Fruit fly (Drosophila melanogaster) whole organism, embryonic: Measurements from ENCODE around the gene CG10431.

Source experiments
- Aef1 ChIP-seq: fragments of 200-800 bp; sonication (Bioruptor generic); IDR thresholded peaks from 3 replicates; pipeline ENCODE4 v1.3.6; 2022; ENCODE audit warnings: missing biosample characterization, missing genetic modification characterization
- Atf3 ChIP-seq: fragments of 200-800 bp; sonication (Bioruptor generic); optimal IDR thresholded peaks from 3 replicates; lab custom pipeline; 2016; ENCODE audit warnings: missing biosample characterization, missing genetic modification characterization
- C15 ChIP-seq: fragments of 200-800 bp; sonication (Bioruptor generic); IDR thresholded peaks from 3 replicates; pipeline ENCODE4 v1.3.6; 2022; ENCODE audit warnings: missing biosample characterization, missing genetic modification characterization
- CG10267 ChIP-seq: fragments of 200-800 bp; sonication (Bioruptor generic); optimal IDR thresholded peaks from 2 replicates; lab custom pipeline; 2018; ENCODE audit warnings: missing biosample characterization, mild to moderate bottlenecking, missing genetic modification characterization, moderate library complexity
- CG11504 ChIP-seq: fragments of 200-800 bp; sonication (Bioruptor generic); optimal IDR thresholded peaks from 3 replicates; lab custom pipeline; 2019; ENCODE audit warnings: missing biosample characterization, mild to moderate bottlenecking, missing genetic modification characterization, moderate library complexity
- CG12071 ChIP-seq: fragments of 200-800 bp; sonication (Bioruptor generic); optimal IDR thresholded peaks from 3 replicates; lab custom pipeline; 2018; ENCODE audit warnings: missing biosample characterization, mild to moderate bottlenecking, missing genetic modification characterization
- CG12659 ChIP-seq: fragments of 200-800 bp; sonication (Bioruptor generic); optimal IDR thresholded peaks from 3 replicates; lab custom pipeline; 2017; ENCODE audit warnings: mild to moderate bottlenecking, missing biosample characterization, missing genetic modification reagents, missing genetic modification characterization
- CG14014 ChIP-seq: fragments of 200-800 bp; sonication (Bioruptor generic); IDR thresholded peaks from 2 replicates; pipeline ENCODE4 v1.3.6; 2022; ENCODE audit warnings: missing biosample characterization, missing genetic modification characterization
- CG14710 ChIP-seq: fragments of 200-800 bp; sonication (Bioruptor generic); optimal IDR thresholded peaks from 3 replicates; lab custom pipeline; 2019; ENCODE audit warnings: missing biosample characterization, mild to moderate bottlenecking, missing genetic modification characterization, moderate library complexity
- CG17612 ChIP-seq: fragments of 200-800 bp; sonication (Bioruptor generic); IDR thresholded peaks from 2 replicates; pipeline ENCODE4 v1.3.6; 2022; ENCODE audit warnings: missing biosample characterization, missing genetic modification characterization
- CG17829 ChIP-seq: fragments of 200-800 bp; optimal IDR thresholded peaks from 2 replicates; lab custom pipeline; 2019; ENCODE audit warnings: missing biosample characterization, mild to moderate bottlenecking, missing genetic modification characterization, moderate library complexity
- CG2875 ChIP-seq: fragments of 200-800 bp; sonication (Bioruptor generic); optimal IDR thresholded peaks from 2 replicates; lab custom pipeline; 2017; ENCODE audit warnings: missing biosample characterization, mild to moderate bottlenecking, missing genetic modification characterization, missing genetic modification reagents
- CG31224 ChIP-seq: fragments of 200-800 bp; sonication (Bioruptor generic); IDR thresholded peaks from 2 replicates; pipeline ENCODE4 v1.3.6; 2022; ENCODE audit warnings: missing biosample characterization, missing genetic modification characterization
- CG6175 ChIP-seq: fragments of 200-800 bp; sonication (Bioruptor generic); IDR thresholded peaks from 3 replicates; pipeline ENCODE4 v1.3.6; 2022; ENCODE audit warnings: missing biosample characterization, missing genetic modification characterization
- CG7357 ChIP-seq: fragments of 200-800 bp; sonication (Bioruptor generic); IDR thresholded peaks from 3 replicates; pipeline ENCODE4 v1.3.6; 2022; ENCODE audit warnings: missing biosample characterization, missing genetic modification characterization
- CG7839 ChIP-seq: fragments of 200-800 bp; sonication (Bioruptor generic); optimal IDR thresholded peaks from 3 replicates; lab custom pipeline; 2018; ENCODE audit warnings: missing biosample characterization, mild to moderate bottlenecking, missing genetic modification characterization, moderate library complexity
- CG7928 ChIP-seq: fragments of 200-800 bp; sonication (Bioruptor generic); optimal IDR thresholded peaks from 2 replicates; lab custom pipeline; 2017; ENCODE audit warnings: missing biosample characterization, mild to moderate bottlenecking, missing genetic modification characterization
- CG9797 ChIP-seq: fragments of 200-800 bp; sonication (Bioruptor generic); optimal IDR thresholded peaks from 3 replicates; lab custom pipeline; 2018; ENCODE audit warnings: missing biosample characterization, mild to moderate bottlenecking, missing genetic modification characterization
- D ChIP-seq, 2 experiments: fragments of 200-800 bp in 1 of 2; fragments of >200 bp in 1 of 2; sonication (Bioruptor generic) in 1 of 2; optimal IDR thresholded peaks; 2 replicates in 1 of 2; 3 replicates in 1 of 2; lab custom pipeline; 2017; ENCODE audit warnings: mild to moderate bottlenecking in 1 of 2, missing biosample characterization in 1 of 2, missing genetic modification characterization in 1 of 2, missing genetic modification reagents in 1 of 2
- Dad ChIP-seq: fragments of 200-800 bp; sonication (Bioruptor generic); optimal IDR thresholded peaks from 3 replicates; lab custom pipeline; 2016; ENCODE audit warnings: missing biosample characterization, missing genetic modification characterization
- Doc2 ChIP-seq: fragments of 200-800 bp; sonication (Bioruptor generic); IDR thresholded peaks from 2 replicates; pipeline ENCODE4 v1.3.6; 2022; ENCODE audit warnings: missing biosample characterization, missing genetic modification characterization
- E2f2 ChIP-seq: fragments of 200-800 bp; sonication (Bioruptor generic); IDR thresholded peaks from 2 replicates; pipeline ENCODE4 v1.3.6; 2022; ENCODE audit warnings: missing biosample characterization, missing genetic modification characterization
- Ets97D ChIP-seq: fragments of 200-800 bp; sonication (Bioruptor generic); optimal IDR thresholded peaks from 3 replicates; lab custom pipeline; 2016; ENCODE audit warnings: missing biosample characterization, missing genetic modification characterization
- HLHmδ ChIP-seq: fragments of 200-800 bp; sonication (Bioruptor generic); optimal IDR thresholded peaks from 2 replicates; lab custom pipeline; 2018; ENCODE audit warnings: missing biosample characterization, mild to moderate bottlenecking, missing genetic modification characterization, moderate library complexity
- HmgD ChIP-seq: fragments of 200-800 bp; sonication (Bioruptor generic); optimal IDR thresholded peaks from 3 replicates; lab custom pipeline; 2016; ENCODE audit warnings: missing biosample characterization, missing genetic modification characterization
- Hmx ChIP-seq: fragments of 200-800 bp; sonication (Bioruptor generic); optimal IDR thresholded peaks from 2 replicates; lab custom pipeline; 2016; ENCODE audit warnings: missing biosample characterization, missing genetic modification characterization
- Lhr ChIP-seq: fragments of 200-800 bp; sonication (Bioruptor generic); optimal IDR thresholded peaks from 3 replicates; lab custom pipeline; 2017; ENCODE audit warnings: mild to moderate bottlenecking, missing biosample characterization, missing genetic modification reagents, missing genetic modification characterization
- NFAT ChIP-seq: fragments of 200-800 bp; sonication (Bioruptor generic); IDR thresholded peaks from 2 replicates; pipeline ENCODE4 v1.3.6; 2022; ENCODE audit warnings: missing biosample characterization, missing genetic modification characterization
- Nf-YA ChIP-seq: fragments of 200-800 bp; sonication (Bioruptor generic); IDR thresholded peaks from 2 replicates; pipeline ENCODE4 v1.3.6; 2022; ENCODE audit warnings: missing biosample characterization, missing genetic modification characterization
- Nf-YB ChIP-seq: fragments of 200-800 bp; sonication (Bioruptor generic); optimal IDR thresholded peaks from 3 replicates; lab custom pipeline; 2019; ENCODE audit warnings: missing biosample characterization, mild to moderate bottlenecking, missing genetic modification characterization, moderate library complexity
- Oaz ChIP-seq: fragments of 200-800 bp; sonication (Bioruptor generic); IDR thresholded peaks from 2 replicates; pipeline ENCODE4 v1.3.6; 2022; ENCODE audit warnings: missing biosample characterization, missing genetic modification characterization
- Trl ChIP-seq, 3 experiments: fragments of >200 bp in 2 of 3; fragments of 200-800 bp in 1 of 3; sonication (Bioruptor generic) in 1 of 3; optimal IDR thresholded peaks; 2 replicates in 1 of 3; 3 replicates in 2 of 3; lab custom pipeline; 2016 to 2017; ENCODE audit warnings: missing biosample characterization in 1 of 3, missing genetic modification characterization in 1 of 3
- Xrp1 ChIP-seq: fragments of 200-800 bp; sonication (Bioruptor generic); IDR thresholded peaks from 2 replicates; pipeline ENCODE4 v1.3.6; 2022; ENCODE audit warnings: missing biosample characterization, missing genetic modification characterization
- bowl ChIP-seq: fragments of 200-800 bp; sonication (Bioruptor generic); IDR thresholded peaks from 2 replicates; pipeline ENCODE4 v1.3.6; 2022; ENCODE audit warnings: missing biosample characterization, missing genetic modification characterization
- br ChIP-seq: fragments of >200 bp; optimal IDR thresholded peaks from 2 replicates; lab custom pipeline; 2017
- cad ChIP-seq: fragments of >200 bp; optimal IDR thresholded peaks from 2 replicates; lab custom pipeline; 2017; ENCODE audit warnings: missing biosample characterization, missing genetic modification characterization
- emc ChIP-seq: fragments of 200-800 bp; sonication (Bioruptor generic); optimal IDR thresholded peaks from 2 replicates; lab custom pipeline; 2016; ENCODE audit warnings: missing biosample characterization, missing genetic modification characterization
- fu2 ChIP-seq: fragments of 200-800 bp; sonication (Bioruptor generic); optimal IDR thresholded peaks from 2 replicates; lab custom pipeline; 2016; ENCODE audit warnings: missing biosample characterization, missing genetic modification characterization
- her ChIP-seq: fragments of 200-800 bp; sonication (Bioruptor generic); optimal IDR thresholded peaks from 2 replicates; lab custom pipeline; 2016; ENCODE audit warnings: missing biosample characterization, missing genetic modification characterization
- hth ChIP-seq: fragments of >200 bp; optimal IDR thresholded peaks from 2 replicates; lab custom pipeline; 2017; ENCODE audit warnings: inconsistent platforms
- ind ChIP-seq: fragments of 200-800 bp; sonication (Bioruptor generic); optimal IDR thresholded peaks from 3 replicates; lab custom pipeline; 2016; ENCODE audit warnings: missing biosample characterization, missing genetic modification characterization
- kah ChIP-seq: fragments of 200-800 bp; sonication (Bioruptor generic); optimal IDR thresholded peaks from 2 replicates; lab custom pipeline; 2018; ENCODE audit warnings: missing biosample characterization, mild to moderate bottlenecking, missing genetic modification characterization
- maf-S ChIP-seq: fragments of 200-800 bp; sonication (Bioruptor generic); optimal IDR thresholded peaks from 2 replicates; lab custom pipeline; 2016; ENCODE audit warnings: missing biosample characterization, missing genetic modification characterization
- pita ChIP-seq: fragments of 200-800 bp; sonication (Bioruptor generic); optimal IDR thresholded peaks from 2 replicates; lab custom pipeline; 2017; ENCODE audit warnings: missing biosample characterization, mild to moderate bottlenecking, missing genetic modification characterization
- scrt ChIP-seq: fragments of 200-800 bp; sonication (Bioruptor generic); optimal IDR thresholded peaks from 2 replicates; lab custom pipeline; 2018; ENCODE audit warnings: missing biosample characterization, mild to moderate bottlenecking, missing genetic modification characterization, moderate library complexity
- sd ChIP-seq: fragments of 200-800 bp; sonication (Bioruptor generic); optimal IDR thresholded peaks from 3 replicates; lab custom pipeline; 2018; ENCODE audit warnings: missing biosample characterization, mild to moderate bottlenecking, missing genetic modification characterization, moderate library complexity
- sens ChIP-seq: fragments of 200-800 bp; sonication (Bioruptor generic); peaks from one replicate; lab custom pipeline; 2016; ENCODE audit warnings: missing biosample characterization, missing genetic modification characterization
- sima ChIP-seq: fragments of 200-800 bp; sonication (Bioruptor generic); optimal IDR thresholded peaks from 2 replicates; lab custom pipeline; 2016; ENCODE audit warnings: missing biosample characterization, missing genetic modification characterization
- sna ChIP-seq: fragments of 200-800 bp; sonication (Bioruptor generic); IDR thresholded peaks from 2 replicates; pipeline ENCODE4 v1.3.6; 2022; ENCODE audit warnings: missing biosample characterization, missing genetic modification characterization; ENCODE audit not compliant: partially characterized antibody
- sug ChIP-seq: fragments of 200-800 bp; optimal IDR thresholded peaks from 2 replicates; lab custom pipeline; 2019; ENCODE audit warnings: missing biosample characterization, mild to moderate bottlenecking, missing genetic modification characterization, moderate library complexity
- unpg ChIP-seq: fragments of 200-800 bp; sonication (Bioruptor generic); optimal IDR thresholded peaks from 3 replicates; lab custom pipeline; 2018; ENCODE audit warnings: missing biosample characterization, mild to moderate bottlenecking, missing genetic modification characterization, moderate library complexity

Gene CG10431

dm6 chr2L:18934588-18934987 lies 39.9 kb upstream of the CG10431 start (continued):
- no peak for TF ChIP-seq ind
- peak; percentile 76 for TF ChIP-seq Ets97D (GFP tag; lab: Kevin White, UChicago)
- TF ChIP-seq Oaz (GFP tag; lab: Robert Waterston, UW) = no peak
- TF ChIP-seq CG31224 (GFP tag; lab: Robert Waterston, UW) = no peak
- TF ChIP-seq hth (lab: Kevin White, UChicago) = no peak
- TF ChIP-seq Nf-YB = peak; percentile 34
- no peak for TF ChIP-seq unpg

dm6 chr2L:18936056-18936455 lies 38.5 kb upstream of the CG10431 start:
- no peak for TF ChIP-seq CG9797 (GFP tag; lab: Kevin White, UChicago)
- TF ChIP-seq CG2875 (GFP tag; lab: Kevin White, UChicago) = no peak
- TF ChIP-seq sima (GFP tag; lab: Kevin White, UChicago) = no peak
- TF ChIP-seq CG12071 (GFP tag; lab: Kevin White, UChicago) = no peak
- TF ChIP-seq CG7839 (tag; lab: Kevin White, UChicago) = no peak
- no peak for TF ChIP-seq HmgD (GFP tag; lab: Kevin White, UChicago)
- no peak for TF ChIP-seq emc
- TF ChIP-seq fu2 (GFP tag; lab: Kevin White, UChicago) = no peak
- TF ChIP-seq sna (GFP tag; lab: Robert Waterston, UW) = peak; percentile 32; the same call in 1 of the 2 replicates
- TF ChIP-seq maf-S (GFP tag; lab: Kevin White, UChicago) = no peak
- no peak for TF ChIP-seq CG7357 (GFP tag; lab: Robert Waterston, UW)
- no peak for TF ChIP-seq CG7928
- peak; percentile 6 for TF ChIP-seq HLHmδ (GFP tag; lab: Kevin White, UChicago)
- TF ChIP-seq C15 (GFP tag; lab: Robert Waterston, UW) = no peak
- TF ChIP-seq cad (GFP tag; lab: Kevin White, UChicago) = peak; percentile 49
- TF ChIP-seq CG12659 (GFP tag; lab: Kevin White, UChicago) = no peak
- TF ChIP-seq sug = no peak
- TF ChIP-seq pita (GFP tag; lab: Kevin White, UChicago) = no peak
- TF ChIP-seq bowl = peak; percentile 45; the same call in 1 of the 2 replicates
- TF ChIP-seq CG6175 (GFP tag; lab: Robert Waterston, UW) = no peak
- no peak for TF ChIP-seq CG11504
- no peak for TF ChIP-seq CG10267 (tag; lab: Kevin White, UChicago)
- no peak for TF ChIP-seq Lhr
- TF ChIP-seq Dad (GFP tag; lab: Kevin White, UChicago) = no peak
- 0 out of 2 replicates have a peak, but pooled peaks have one; percentile 16 for TF ChIP-seq Xrp1 (GFP tag; lab: Robert Waterston, UW)
- TF ChIP-seq scrt (GFP tag; lab: Kevin White, UChicago) = no peak
- TF ChIP-seq Doc2 (GFP tag; lab: Robert Waterston, UW) = no peak
- no peak for TF ChIP-seq E2f2 (GFP tag; lab: Robert Waterston, UW)
- TF ChIP-seq sd (tag; lab: Kevin White, UChicago) = no peak
- peak; percentile 30 for TF ChIP-seq CG17829
- TF ChIP-seq br (lab: Kevin White, UChicago) = no peak
- peak; percentile 27 for TF ChIP-seq kah
- no peak for TF ChIP-seq CG14014 (GFP tag; lab: Robert Waterston, UW)
- no peak for TF ChIP-seq Trl (optimal IDR thresholded peaks at IDR 0.05; lab: Kevin White, UChicago)
- TF ChIP-seq Trl (GFP tag; optimal IDR thresholded peaks at IDR 0.05; lab: Kevin White, UChicago) = no peak
- TF ChIP-seq her (GFP tag; lab: Kevin White, UChicago) = no peak
- TF ChIP-seq Nf-YA (GFP tag; lab: Robert Waterston, UW) = peak; percentile 81
- no peak for TF ChIP-seq NFAT
- TF ChIP-seq Hmx (GFP tag; lab: Kevin White, UChicago) = no peak
- TF ChIP-seq Aef1 (GFP tag; lab: Robert Waterston, UW) = no peak
- no peak for TF ChIP-seq CG14710 (tag; lab: Kevin White, UChicago)
- no peak for TF ChIP-seq D (optimal IDR thresholded peaks at IDR 0.05; lab: Kevin White, UChicago)
- TF ChIP-seq D (GFP tag; optimal IDR thresholded peaks at IDR 0.05; lab: Kevin White, UChicago) = no peak
- TF ChIP-seq CG17612 (GFP tag; lab: Robert Waterston, UW) = no peak
- peak; percentile 54 for TF ChIP-seq sens (GFP tag; lab: Kevin White, UChicago)
- TF ChIP-seq hth (lab: Kevin White, UChicago) = no peak
- no peak for TF ChIP-seq Atf3 (GFP tag; lab: Kevin White, UChicago)
